Worm (Caenorhabditis elegans): ENCODE measurements around the gene C23H3.2.

DNA sequence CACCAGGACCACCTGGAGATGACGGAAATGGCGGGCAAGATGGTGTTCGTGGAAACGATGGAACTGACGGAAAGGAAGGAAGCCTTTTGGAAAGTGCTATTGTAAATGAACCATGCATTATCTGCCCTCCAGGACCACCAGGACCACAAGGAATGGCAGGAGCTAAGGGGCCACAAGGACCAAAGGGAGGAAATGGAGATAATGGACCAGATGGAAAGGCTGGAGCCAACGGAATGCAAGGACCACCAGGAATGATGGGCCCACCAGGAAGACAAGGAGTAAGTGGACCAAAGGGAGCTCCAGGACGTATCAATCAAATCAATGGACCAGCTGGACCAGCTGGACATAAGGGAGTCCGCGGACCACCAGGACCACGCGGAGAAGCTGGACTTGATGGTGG lies 37.4 kb upstream of the C23H3.2 start:
- TF ChIP-seq skn-1 (tag; optimal IDR thresholded peaks at IDR 0.05) (no peak), elt-2 (tag; optimal IDR thresholded peaks at IDR 0.05) (no peak), egl-27 (tag; optimal IDR thresholded peaks at IDR 0.05) (no peak)
